Worm (Caenorhabditis elegans): ENCODE data around the gene B0495.7.

DNA sequence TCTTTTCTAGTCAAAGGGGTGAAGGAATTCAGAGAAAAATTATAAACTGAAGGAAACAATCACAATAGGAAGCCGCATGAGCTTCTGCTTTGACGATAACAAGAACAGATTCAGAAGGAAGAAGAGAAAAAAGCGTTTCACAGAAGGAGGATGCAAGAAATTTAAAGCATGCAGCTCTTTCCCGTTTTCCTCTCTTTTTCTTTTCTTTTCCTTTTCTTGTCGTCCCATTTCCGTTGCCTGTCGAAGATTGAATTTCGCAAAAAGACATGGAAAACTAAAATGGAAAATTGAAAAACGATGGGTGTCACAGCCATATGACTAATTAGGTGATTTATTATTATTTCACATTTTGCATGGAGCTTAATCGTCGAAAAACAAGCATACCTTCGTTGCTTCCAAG, 11.1 kb upstream of the B0495.7 start:
- no peak for TF ChIP-seq lin-15B (tag; optimal IDR thresholded peaks at IDR 0.05)
- TF ChIP-seq R02D3.7 (tag; optimal IDR thresholded peaks at IDR 0.05), result no peak
- TF ChIP-seq ceh-16 (tag; optimal IDR thresholded peaks at IDR 0.05), result no peak

Data from whole organism, L3 larva.